Worm (Caenorhabditis elegans): ENCODE measurements around the gene T16G12.7.

- no peak for TF ChIP-seq T07F8.4 (tag; optimal IDR thresholded peaks at IDR 0.05)
- no peak for TF ChIP-seq snpc-4 (GFP tag; optimal IDR thresholded peaks at IDR 0.05)
- TF ChIP-seq snpc-4 (tag; optimal IDR thresholded peaks at IDR 0.05): no peak
- TF ChIP-seq pha-4 (tag; optimal IDR thresholded peaks at IDR 0.05): no peak
- TF ChIP-seq sdz-38 (tag; optimal IDR thresholded peaks at IDR 0.05): no peak
These were observed 46.1 kb upstream of the T16G12.7 start, which contains the start of gene T16H12.2 for ce11 chrIII:10085983-10086382.
